Worm (Caenorhabditis elegans) whole organism, young adult: ENCODE results near the gene pmk-2.

Source experiments
- B0019.2 ChIP-seq: fragments of 200-800 bp; sonication (Bioruptor generic); conservative IDR thresholded peaks from 2 replicates; pipeline ENCODE4 v1.3.6; 2022; ENCODE audit warnings: missing genetic modification reagents, missing genetic modification characterization, missing compliant biosample characterization
- C17E4.6 ChIP-seq: fragments of 200-800 bp; sonication (Bioruptor generic); IDR thresholded peaks from 2 replicates; pipeline ENCODE4 v1.3.6; 2022; ENCODE audit warnings: missing genetic modification reagents, missing genetic modification characterization, missing compliant biosample characterization
- ceh-100 ChIP-seq: fragments of 200-800 bp; sonication (Bioruptor generic); IDR thresholded peaks from 2 replicates; pipeline ENCODE4 v1.3.6; 2022; ENCODE audit warnings: missing genetic modification reagents, missing genetic modification characterization, missing compliant biosample characterization
- fkh-3 ChIP-seq: sonication (generic microtip); optimal IDR thresholded peaks from 2 replicates; lab custom pipeline; 2016; ENCODE audit warnings: mild to moderate bottlenecking, missing genetic modification characterization, missing compliant biosample characterization
- him-1 ChIP-seq: sonication (generic microtip); optimal IDR thresholded peaks from 2 replicates; lab custom pipeline; 2016; ENCODE audit warnings: missing genotype, missing genetic modification reagents, missing genetic modification characterization, missing compliant biosample characterization
- rcor-1 ChIP-seq: fragments of 200-800 bp; sonication (Bioruptor generic); IDR thresholded peaks from 2 replicates; pipeline ENCODE4 v1.3.6; 2022; ENCODE audit warnings: missing genetic modification reagents, missing genetic modification characterization, missing compliant biosample characterization
- rec-8 ChIP-seq, 2 experiments: sonication (generic microtip); optimal IDR thresholded peaks; 2 replicates each; lab custom pipeline; 2016; ENCODE audit warnings: mild to moderate bottlenecking in 2 of 2, missing genetic modification characterization in 2 of 2, missing genetic modification reagents in 2 of 2, missing genotype in 2 of 2, missing biosample characterization in 1 of 2, missing compliant biosample characterization in 1 of 2, moderate library complexity in 1 of 2
- zim-3 ChIP-seq: sonication (generic microtip); optimal IDR thresholded peaks from 2 replicates; lab custom pipeline; 2017; ENCODE audit warnings: mild to moderate bottlenecking, missing genetic modification characterization, moderate library complexity, missing compliant biosample characterization
- ztf-18 ChIP-seq: sonication (generic microtip); optimal IDR thresholded peaks from 2 replicates; lab custom pipeline; 2016; ENCODE audit warnings: missing genotype, mild to moderate bottlenecking, missing genetic modification characterization, missing compliant biosample characterization
- ztf-22 ChIP-seq: fragments of 200-800 bp; sonication (Bioruptor generic); optimal IDR thresholded peaks from 2 replicates; lab custom pipeline; 2018; ENCODE audit warnings: mild to moderate bottlenecking, missing genetic modification characterization, moderate library complexity, missing compliant biosample characterization

ce11 chrIV:8144341-8144740 is 1.0 kb downstream of the pmk-2 start:
- no peak for TF ChIP-seq rec-8 (tag; optimal IDR thresholded peaks at IDR 0.05; lab: Kevin White, UChicago)
- no peak for TF ChIP-seq ztf-18 (tag; lab: Kevin White, UChicago)
- no peak for TF ChIP-seq fkh-3 (tag; lab: Kevin White, UChicago)
- no peak for TF ChIP-seq ztf-22 (GFP tag; lab: Kevin White, UChicago)
- TF ChIP-seq C17E4.6 (GFP tag; lab: Robert Waterston, UW), result no peak
- no peak for TF ChIP-seq him-1 (tag; lab: Kevin White, UChicago)
- no peak for TF ChIP-seq zim-3 (tag; lab: Kevin White, UChicago)
- no peak for TF ChIP-seq ceh-100 (GFP tag; lab: Robert Waterston, UW)
- no peak for TF ChIP-seq B0019.2
- no peak for TF ChIP-seq rcor-1 (GFP tag; lab: Robert Waterston, UW)
